Fruit fly (Drosophila melanogaster) S2 (cell line): ENCODE results near the gene wgn.
A peak's percentile ranks its signal among the peaks of the same experiment; 100 is the strongest.

Experiments used
- CG8478 ChIP-seq: fragments of >200 bp; optimal IDR thresholded peaks from 2 replicates; lab custom pipeline; 2018
- CTCF ChIP-seq, 2 experiments: fragments of >200 bp; optimal IDR thresholded peaks; 2 replicates each; lab custom pipeline; 2018

DNA sequence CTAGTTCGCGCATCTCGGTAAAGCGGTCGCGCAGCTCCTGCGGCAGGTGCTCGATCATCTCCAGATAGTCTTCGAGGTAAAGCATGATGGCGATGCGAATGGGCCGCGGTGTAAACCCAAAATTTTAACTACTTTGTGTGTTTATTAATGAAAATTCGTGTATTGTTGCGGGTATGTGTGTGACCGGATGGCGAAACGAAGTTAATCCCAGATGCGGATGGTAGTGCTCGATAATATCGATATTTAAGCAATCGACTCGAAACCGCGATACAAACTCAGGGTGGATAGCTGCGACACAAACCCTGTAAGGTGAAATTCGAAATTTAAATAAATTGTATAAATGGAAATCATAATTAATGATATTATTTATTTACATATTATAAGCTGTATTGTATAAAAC, 18.2 kb upstream of the wgn start, which contains the start of gene Ing3:
- TF ChIP-seq CG8478 (lab: Kevin White, UChicago) (no peak), CTCF (optimal IDR thresholded peaks at IDR 0.05; lab: Kevin White, UChicago) (peak in 1 of 2 experiments; percentile 4)
